Worm (Caenorhabditis elegans) whole organism, late embryonic: ENCODE data around the gene W07G4.5.
A peak's percentile ranks its signal among the peaks of the same experiment; 100 is the strongest.

ENCODE experiments used
- C38D4.7 ChIP-seq: fragments of 200-800 bp; sonication (Bioruptor generic); optimal IDR thresholded peaks from 2 replicates; lab custom pipeline; 2018; ENCODE audit warnings: mild to moderate bottlenecking, missing genetic modification characterization, moderate library complexity, missing compliant biosample characterization
- F13H6.1 ChIP-seq: sonication (generic microtip); optimal IDR thresholded peaks from 2 replicates; lab custom pipeline; 2016; ENCODE audit warnings: missing genetic modification characterization, missing compliant biosample characterization
- K02D7.2 ChIP-seq: sonication (generic microtip); optimal IDR thresholded peaks from 2 replicates; lab custom pipeline; 2017; ENCODE audit warnings: mild to moderate bottlenecking, missing genetic modification characterization, missing compliant biosample characterization
- K09A11.1 ChIP-seq: sonication (generic microtip); optimal IDR thresholded peaks from 2 replicates; lab custom pipeline; 2017; ENCODE audit warnings: antibody characterized with exemption, mild to moderate bottlenecking, missing genetic modification characterization, missing compliant biosample characterization; ENCODE audit not compliant: insufficient read depth
- T23F11.4 ChIP-seq: fragments of 200-800 bp; sonication (Bioruptor generic); optimal IDR thresholded peaks from 2 replicates; lab custom pipeline; 2018; ENCODE audit warnings: mild to moderate bottlenecking, missing genetic modification characterization, missing compliant biosample characterization
- Y22D7AL.16 ChIP-seq: sonication (generic microtip); optimal IDR thresholded peaks from 2 replicates; lab custom pipeline; 2016; ENCODE audit warnings: missing genetic modification characterization, missing compliant biosample characterization
- ahr-1 ChIP-seq: sonication (generic microtip); optimal IDR thresholded peaks from 2 replicates; lab custom pipeline; 2016; ENCODE audit warnings: missing genetic modification characterization, missing compliant biosample characterization
- ama-1 ChIP-seq: fragments of 150-350 bp; optimal IDR thresholded peaks from 2 replicates; lab custom pipeline; 2014
- ceh-14 ChIP-seq: sonication (generic microtip); optimal IDR thresholded peaks from 2 replicates; lab custom pipeline; 2016; ENCODE audit warnings: missing genotype, missing genetic modification characterization, missing compliant biosample characterization
- ceh-18 ChIP-seq: sonication (generic microtip); optimal IDR thresholded peaks from 2 replicates; lab custom pipeline; 2016; ENCODE audit warnings: missing genetic modification characterization, missing compliant biosample characterization
- ceh-19 ChIP-seq: fragments of 200-800 bp; sonication (Bioruptor generic); optimal IDR thresholded peaks from 2 replicates; lab custom pipeline; 2018; ENCODE audit warnings: mild to moderate bottlenecking, missing genetic modification characterization, missing compliant biosample characterization
- ceh-2 ChIP-seq: sonication (generic microtip); optimal IDR thresholded peaks from 2 replicates; lab custom pipeline; 2016; ENCODE audit warnings: missing genotype, missing genetic modification characterization, missing compliant biosample characterization
- ceh-22 ChIP-seq: sonication (generic microtip); optimal IDR thresholded peaks from 2 replicates; lab custom pipeline; 2017; ENCODE audit warnings: missing biosample characterization, missing genetic modification characterization
- ceh-30 ChIP-seq: fragments of 150-350 bp; optimal IDR thresholded peaks from 2 replicates; lab custom pipeline; 2014; ENCODE audit warnings: missing biosample characterization, missing genetic modification characterization
- ceh-34 ChIP-seq: sonication (generic microtip); optimal IDR thresholded peaks from 2 replicates; lab custom pipeline; 2016; ENCODE audit warnings: mild to moderate bottlenecking, missing genetic modification characterization, missing compliant biosample characterization
- ceh-45 ChIP-seq: fragments of 200-800 bp; sonication (Bioruptor generic); IDR thresholded peaks from 2 replicates; pipeline ENCODE4 v1.3.6; 2022; ENCODE audit warnings: missing genetic modification reagents, missing genetic modification characterization, missing compliant biosample characterization
- dmd-4 ChIP-seq: sonication (generic microtip); optimal IDR thresholded peaks from 2 replicates; lab custom pipeline; 2016; ENCODE audit warnings: borderline replicate concordance, missing genetic modification characterization, missing compliant biosample characterization
- elt-2 ChIP-seq: sonication (generic microtip); optimal IDR thresholded peaks from 2 replicates; lab custom pipeline; 2016; ENCODE audit warnings: missing genetic modification reagents, missing genetic modification characterization, missing compliant biosample characterization
- elt-4 ChIP-seq: sonication (generic microtip); optimal IDR thresholded peaks from 2 replicates; lab custom pipeline; 2016; ENCODE audit warnings: missing genetic modification characterization, missing compliant biosample characterization
- ets-4 ChIP-seq: sonication (generic microtip); optimal IDR thresholded peaks from 2 replicates; lab custom pipeline; 2016; ENCODE audit warnings: missing genetic modification characterization, missing compliant biosample characterization
- fax-1 ChIP-seq: sonication (generic microtip); optimal IDR thresholded peaks from 2 replicates; lab custom pipeline; 2016; ENCODE audit warnings: missing genotype, missing genetic modification characterization, missing compliant biosample characterization
- fkh-10 ChIP-seq: fragments of 150-350 bp; optimal IDR thresholded peaks from 2 replicates; lab custom pipeline; 2014; ENCODE audit warnings: missing biosample characterization, missing genetic modification reagents, missing genetic modification characterization
- fkh-6 ChIP-seq: sonication (generic microtip); optimal IDR thresholded peaks from 2 replicates; lab custom pipeline; 2016; ENCODE audit warnings: missing genetic modification characterization, missing compliant biosample characterization
- gmeb-2 ChIP-seq: sonication (generic microtip); optimal IDR thresholded peaks from 2 replicates; lab custom pipeline; 2016; ENCODE audit warnings: missing genetic modification characterization, inconsistent platforms, missing compliant biosample characterization
- hlh-15 ChIP-seq: sonication (generic microtip); optimal IDR thresholded peaks from 2 replicates; lab custom pipeline; 2016; ENCODE audit warnings: missing genetic modification characterization, missing compliant biosample characterization
- hlh-30 ChIP-seq: sonication (generic microtip); optimal IDR thresholded peaks from 2 replicates; lab custom pipeline; 2017; ENCODE audit warnings: antibody characterized with exemption, missing genetic modification characterization, missing compliant biosample characterization; ENCODE audit not compliant: insufficient read depth
- hlh-6 ChIP-seq: sonication (generic microtip); optimal IDR thresholded peaks from 2 replicates; lab custom pipeline; 2016; ENCODE audit warnings: missing genotype, missing genetic modification characterization, missing compliant biosample characterization
- lim-6 ChIP-seq: sonication (generic microtip); optimal IDR thresholded peaks from 2 replicates; lab custom pipeline; 2016; ENCODE audit warnings: missing genetic modification characterization, missing compliant biosample characterization
- lin-11 ChIP-seq: fragments of 200-800 bp; sonication (Bioruptor generic); optimal IDR thresholded peaks from 2 replicates; lab custom pipeline; 2018; ENCODE audit warnings: mild to moderate bottlenecking, missing genetic modification characterization, missing compliant biosample characterization
- nfya-1 ChIP-seq: sonication (generic microtip); optimal IDR thresholded peaks from 2 replicates; lab custom pipeline; 2017; ENCODE audit warnings: missing genetic modification characterization, mild to moderate bottlenecking, missing compliant biosample characterization, antibody characterized with exemption, moderate library complexity
- nhr-232 ChIP-seq: sonication (generic microtip); optimal IDR thresholded peaks from 2 replicates; lab custom pipeline; 2016; ENCODE audit warnings: missing genetic modification characterization, missing compliant biosample characterization
- odd-2 ChIP-seq: sonication (generic microtip); optimal IDR thresholded peaks from 2 replicates; lab custom pipeline; 2017; ENCODE audit warnings: antibody characterized with exemption, mild to moderate bottlenecking, missing genetic modification characterization, missing compliant biosample characterization
- pag-3 ChIP-seq: sonication (generic microtip); optimal IDR thresholded peaks from 2 replicates; lab custom pipeline; 2016; ENCODE audit warnings: missing compliant biosample characterization, missing genetic modification characterization, borderline replicate concordance
- pros-1 ChIP-seq: fragments of 150-350 bp; optimal IDR thresholded peaks from 2 replicates; lab custom pipeline; 2014; ENCODE audit warnings: missing biosample characterization, missing genetic modification reagents, missing genetic modification characterization
- ref-2 ChIP-seq: sonication (generic microtip); optimal IDR thresholded peaks from 2 replicates; lab custom pipeline; 2016; ENCODE audit warnings: missing genetic modification characterization, missing compliant biosample characterization
- rnt-1 ChIP-seq: sonication (generic microtip); optimal IDR thresholded peaks from 2 replicates; lab custom pipeline; 2016; ENCODE audit warnings: missing genetic modification characterization, missing compliant biosample characterization
- sdc-2 ChIP-seq: sonication (generic microtip); optimal IDR thresholded peaks from 2 replicates; lab custom pipeline; 2016; ENCODE audit warnings: missing genotype, missing genetic modification characterization, missing compliant biosample characterization
- sox-2 ChIP-seq: fragments of 200-800 bp; sonication (Bioruptor generic); IDR thresholded peaks from 2 replicates; pipeline ENCODE4 v1.3.6; 2022; ENCODE audit warnings: missing genetic modification reagents, missing genetic modification characterization, missing compliant biosample characterization
- tbx-2 ChIP-seq: sonication (generic microtip); optimal IDR thresholded peaks from 2 replicates; lab custom pipeline; 2016; ENCODE audit warnings: missing genetic modification characterization, missing compliant biosample characterization
- tbx-7 ChIP-seq: sonication (generic microtip); optimal IDR thresholded peaks from 2 replicates; lab custom pipeline; 2016; ENCODE audit warnings: missing genotype, missing genetic modification characterization, missing compliant biosample characterization
- unc-42 ChIP-seq: sonication (generic microtip); optimal IDR thresholded peaks from 2 replicates; lab custom pipeline; 2016; ENCODE audit warnings: missing genotype, missing genetic modification characterization, missing compliant biosample characterization
- unc-55 ChIP-seq: sonication (generic microtip); optimal IDR thresholded peaks from 2 replicates; lab custom pipeline; 2017; ENCODE audit warnings: missing biosample characterization, missing genetic modification reagents, missing genetic modification characterization
- unc-86 ChIP-seq: sonication (generic microtip); optimal IDR thresholded peaks from 2 replicates; lab custom pipeline; 2016; ENCODE audit warnings: missing genetic modification characterization, missing compliant biosample characterization
- zip-5 ChIP-seq: sonication (generic microtip); optimal IDR thresholded peaks from 2 replicates; lab custom pipeline; 2016; ENCODE audit warnings: missing genetic modification characterization, missing compliant biosample characterization
- ztf-16 ChIP-seq: sonication (generic microtip); optimal IDR thresholded peaks from 2 replicates; lab custom pipeline; 2017; ENCODE audit warnings: missing genetic modification characterization, missing compliant biosample characterization

The W07G4.5 gene

DNA sequence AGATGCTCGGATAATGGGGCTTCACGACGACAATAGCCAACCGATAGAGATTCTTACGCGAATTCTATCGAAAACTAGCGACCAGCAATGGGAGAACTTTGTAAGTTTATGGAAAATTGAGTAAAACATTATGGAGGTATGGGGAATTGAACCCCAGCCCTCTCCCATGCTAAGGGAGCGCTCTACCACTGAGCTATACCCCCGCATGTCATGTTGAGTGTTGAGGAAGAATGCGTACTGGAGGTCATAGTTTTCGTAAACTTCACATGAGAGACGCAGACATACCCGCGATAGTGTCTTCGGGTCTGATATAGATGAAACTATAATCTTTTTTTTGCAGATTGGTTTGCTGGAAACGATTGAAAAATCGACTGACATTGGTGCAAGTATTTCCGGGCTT, 44.4 kb upstream of the W07G4.5 start (continued):
- peak; percentile 80 for TF ChIP-seq gmeb-2
- TF ChIP-seq unc-55: no peak
- TF ChIP-seq nhr-232 (tag; lab: Kevin White, UChicago): peak; percentile 84
- peak; percentile 84 for TF ChIP-seq T23F11.4 (GFP tag; lab: Kevin White, UChicago)
- TF ChIP-seq ceh-14 (tag; lab: Kevin White, UChicago): peak; percentile 82
- peak; percentile 84 for TF ChIP-seq elt-2
- peak; percentile 76 for TF ChIP-seq sdc-2
- TF ChIP-seq fax-1 (tag; lab: Kevin White, UChicago): peak; percentile 86
- TF ChIP-seq tbx-7: peak; percentile 1
- peak; percentile 85 for TF ChIP-seq C38D4.7
- peak; percentile 55 for TF ChIP-seq ahr-1
- peak; percentile 83 for TF ChIP-seq F13H6.1 (tag; lab: Kevin White, UChicago)
- TF ChIP-seq pros-1 (tag; lab: Kevin White, UChicago): peak; percentile 52
- peak; percentile 68 for TF ChIP-seq K09A11.1 (tag; lab: Kevin White, UChicago)
- TF ChIP-seq elt-4 (tag; lab: Kevin White, UChicago): no peak
- peak; percentile 45 for TF ChIP-seq zip-5

DNA sequence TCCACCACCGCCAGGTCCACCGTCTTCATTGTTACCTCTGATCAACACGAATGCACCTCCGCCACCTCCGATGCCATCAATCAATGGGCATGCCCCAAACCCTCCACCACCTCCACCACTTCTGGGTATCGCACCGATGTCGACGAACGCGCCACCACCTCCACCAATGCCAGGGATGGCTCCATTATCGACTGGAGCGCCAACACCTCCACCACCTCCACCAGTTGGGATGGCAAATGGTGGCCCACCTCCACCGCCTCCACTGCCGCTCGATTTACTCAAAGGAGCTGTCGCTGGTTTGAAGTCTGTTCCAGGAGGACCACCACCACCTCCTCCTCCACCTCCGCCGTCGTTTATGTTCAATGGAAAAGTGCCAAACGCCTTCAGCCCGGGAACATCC, 43.4 kb upstream of the W07G4.5 start:
- no peak for TF ChIP-seq hlh-30 (tag; lab: Kevin White, UChicago)
- no peak for TF ChIP-seq tbx-2 (tag; lab: Kevin White, UChicago)
- TF ChIP-seq lim-6: no peak
- TF ChIP-seq unc-42 (tag; lab: Kevin White, UChicago): no peak
- no peak for TF ChIP-seq hlh-6 (tag; lab: Kevin White, UChicago)
- TF ChIP-seq ceh-22 (tag; lab: Kevin White, UChicago): no peak
- TF ChIP-seq Y22D7AL.16 (tag; lab: Kevin White, UChicago): no peak
- TF ChIP-seq fax-1 (tag; lab: Kevin White, UChicago): no peak
- no peak for TF ChIP-seq pag-3 (tag; lab: Kevin White, UChicago)
- TF ChIP-seq nfya-1 (tag; lab: Kevin White, UChicago): no peak
- no peak for TF ChIP-seq sox-2
- TF ChIP-seq ceh-45 (GFP tag; lab: Robert Waterston, UW): no peak
- no peak for TF ChIP-seq K02D7.2 (tag; lab: Kevin White, UChicago)
- no peak for TF ChIP-seq odd-2 (tag; lab: Kevin White, UChicago)
- no peak for TF ChIP-seq elt-4 (tag; lab: Kevin White, UChicago)
- TF ChIP-seq hlh-15 (tag; lab: Kevin White, UChicago): no peak
- TF ChIP-seq fkh-6 (tag; lab: Kevin White, UChicago): no peak
- no peak for TF ChIP-seq ref-2 (tag; lab: Kevin White, UChicago)

ce11 chrV:13006754-13007153, 41.0 kb upstream of the W07G4.5 start:
- TF ChIP-seq sox-2 (no peak), lin-11 (tag; lab: Kevin White, UChicago) (no peak), rnt-1 (tag; lab: Kevin White, UChicago) (no peak), unc-55 (no peak), F13H6.1 (tag; lab: Kevin White, UChicago) (no peak), ama-1 (lab: Kevin White, UChicago) (no peak), ceh-19 (GFP tag; lab: Kevin White, UChicago) (no peak), fkh-10 (GFP tag; lab: Kevin White, UChicago) (no peak), lim-6 (no peak)

ce11 chrV:13008825-13009224, 39.0 kb upstream of the W07G4.5 start, which contains the start of gene F15B9.10:
TSS of gene F15B9.10 (minus strand) at chrV:13008925.
- TF ChIP-seq ets-4 (tag; lab: Kevin White, UChicago) (no peak), hlh-30 (tag; lab: Kevin White, UChicago) (no peak), ceh-2 (tag; lab: Kevin White, UChicago) (no peak), hlh-15 (tag; lab: Kevin White, UChicago) (no peak), tbx-2 (tag; lab: Kevin White, UChicago) (no peak), ceh-18 (tag; lab: Kevin White, UChicago) (no peak), pros-1 (tag; lab: Kevin White, UChicago) (no peak), odd-2 (tag; lab: Kevin White, UChicago) (no peak), hlh-6 (tag; lab: Kevin White, UChicago) (no peak), ztf-16 (tag; lab: Kevin White, UChicago) (no peak), dmd-4 (no peak), unc-86 (tag; lab: Kevin White, UChicago) (no peak), ceh-30 (tag; lab: Kevin White, UChicago) (no peak), ceh-45 (GFP tag; lab: Robert Waterston, UW) (no peak), ceh-34 (tag; lab: Kevin White, UChicago) (no peak), fax-1 (tag; lab: Kevin White, UChicago) (no peak), gmeb-2 (no peak), ama-1 (lab: Kevin White, UChicago) (no peak), fkh-6 (tag; lab: Kevin White, UChicago) (no peak)
